Fruit fly (Drosophila melanogaster): Measurements from ENCODE around the gene CG34305.

dm6 chr3R:4214038-4214437 is 28.9 kb downstream of the CG34305 start:
- TF ChIP-seq cnc (optimal IDR thresholded peaks at IDR 0.05): no peak
- TF ChIP-seq bab1 (GFP tag; optimal IDR thresholded peaks at IDR 0.05): no peak

Measured in whole organism, adult.